Fruit fly (Drosophila melanogaster): ENCODE data around the gene dop.

dm6 chr3L:15525153-15525552 lies 40.7 kb upstream of the dop start, which contains the start of gene CG33986:
- TF ChIP-seq tj (GFP tag; optimal IDR thresholded peaks at IDR 0.05) (no peak), Mnt (GFP tag; optimal IDR thresholded peaks at IDR 0.05) (no peak), cnc (optimal IDR thresholded peaks at IDR 0.05) (no peak), bab1 (GFP tag; optimal IDR thresholded peaks at IDR 0.05) (no peak), CG14711 (tag; optimal IDR thresholded peaks at IDR 0.05) (no peak), toe (GFP tag; optimal IDR thresholded peaks at IDR 0.05) (no peak), CG5204 (GFP tag; optimal IDR thresholded peaks at IDR 0.05) (no peak), Hr96 (GFP tag; optimal IDR thresholded peaks at IDR 0.05) (no peak), CG12768 (GFP tag; optimal IDR thresholded peaks at IDR 0.05) (no peak), cic (GFP tag; optimal IDR thresholded peaks at IDR 0.05) (no peak), CG7045 (GFP tag; optimal IDR thresholded peaks at IDR 0.05) (no peak), ovo (GFP tag; optimal IDR thresholded peaks at IDR 0.05) (no peak), CG11617 (GFP tag; optimal IDR thresholded peaks at IDR 0.05) (no peak), CG1620 (GFP tag; optimal IDR thresholded peaks at IDR 0.05) (no peak)
